Worm (Caenorhabditis elegans) whole organism, L2 larva: ENCODE measurements around the gene Y23B4A.1.
A peak's percentile ranks its signal among the peaks of the same experiment; 100 is the strongest.

Source experiments
- C34F6.9 ChIP-seq: fragments of 150-350 bp; optimal IDR thresholded peaks from 2 replicates; lab custom pipeline; 2014; ENCODE audit warnings: missing biosample characterization, missing genetic modification characterization
- F13H6.1 ChIP-seq: sonication (generic microtip); optimal IDR thresholded peaks from 2 replicates; lab custom pipeline; 2016; ENCODE audit warnings: missing genetic modification characterization, missing compliant biosample characterization
- R02D3.7 ChIP-seq: fragments of 150-350 bp; optimal IDR thresholded peaks from 2 replicates; lab custom pipeline; 2014; ENCODE audit warnings: missing biosample characterization, missing genetic modification characterization
- Y55F3AM.14 ChIP-seq: fragments of 200-800 bp; sonication (Bioruptor generic); optimal IDR thresholded peaks from 2 replicates; lab custom pipeline; 2018; ENCODE audit warnings: mild to moderate bottlenecking, missing genetic modification characterization, missing compliant biosample characterization
- ZK546.5 ChIP-seq: sonication (generic microtip); optimal IDR thresholded peaks from 2 replicates; lab custom pipeline; 2017; ENCODE audit warnings: missing biosample characterization, missing genetic modification characterization
- alr-1 ChIP-seq: fragments of 150-350 bp; optimal IDR thresholded peaks from 2 replicates; lab custom pipeline; 2014; ENCODE audit warnings: missing biosample characterization, missing genetic modification characterization
- aly-2 ChIP-seq: fragments of 150-350 bp; optimal IDR thresholded peaks from 2 replicates; lab custom pipeline; 2014; ENCODE audit warnings: missing biosample characterization, missing genetic modification characterization
- ama-1 ChIP-seq: fragments of 150-350 bp; optimal IDR thresholded peaks from 2 replicates; lab custom pipeline; 2018; ENCODE audit warnings: inconsistent platforms
- blmp-1 ChIP-seq: sonication (generic microtip); optimal IDR thresholded peaks from 2 replicates; lab custom pipeline; 2017; ENCODE audit warnings: missing genetic modification characterization, mild to moderate bottlenecking, missing compliant biosample characterization, antibody characterized with exemption, moderate library complexity; ENCODE audit not compliant: insufficient read depth
- ceh-16 ChIP-seq: fragments of 150-350 bp; optimal IDR thresholded peaks from 2 replicates; lab custom pipeline; 2014; ENCODE audit warnings: missing biosample characterization, missing genetic modification characterization
- ceh-82 ChIP-seq: fragments of 150-350 bp; optimal IDR thresholded peaks from 2 replicates; lab custom pipeline; 2014; ENCODE audit warnings: missing biosample characterization, missing genetic modification characterization
- crh-2 ChIP-seq: sonication (generic microtip); optimal IDR thresholded peaks from 2 replicates; lab custom pipeline; 2017; ENCODE audit warnings: missing biosample characterization, missing genetic modification characterization
- dmd-4 ChIP-seq: sonication (generic microtip); optimal IDR thresholded peaks from 2 replicates; lab custom pipeline; 2017; ENCODE audit warnings: missing biosample characterization, missing genetic modification characterization
- elt-1 ChIP-seq: fragments of 150-350 bp; optimal IDR thresholded peaks from 2 replicates; lab custom pipeline; 2014; ENCODE audit warnings: missing biosample characterization, missing genetic modification characterization
- elt-3 ChIP-seq: sonication (generic microtip); optimal IDR thresholded peaks from 2 replicates; lab custom pipeline; 2017; ENCODE audit warnings: missing biosample characterization, missing genetic modification characterization
- fos-1 ChIP-seq: fragments of 150-350 bp; optimal IDR thresholded peaks from 2 replicates; lab custom pipeline; 2014; ENCODE audit warnings: missing biosample characterization, missing genetic modification characterization
- gmeb-1 ChIP-seq: fragments of 150-350 bp; optimal IDR thresholded peaks from 2 replicates; lab custom pipeline; 2014; ENCODE audit warnings: missing biosample characterization, missing genetic modification characterization
- lin-11 ChIP-seq: fragments of 150-350 bp; sonication (generic microtip); optimal IDR thresholded peaks from 2 replicates; lab custom pipeline; 2014; ENCODE audit warnings: missing biosample characterization, missing genetic modification characterization, inconsistent platforms, mixed read lengths
- lin-13 ChIP-seq: fragments of 150-350 bp; optimal IDR thresholded peaks from 2 replicates; lab custom pipeline; 2014; ENCODE audit warnings: missing biosample characterization, missing genetic modification reagents, missing genetic modification characterization
- lin-39 ChIP-seq: fragments of 150-350 bp; optimal IDR thresholded peaks from 2 replicates; lab custom pipeline; 2014; ENCODE audit warnings: missing biosample characterization, missing genetic modification reagents, missing genetic modification characterization
- lsy-2 ChIP-seq, 2 experiments: fragments of 150-350 bp in 1 of 2; sonication (generic microtip) in 1 of 2; optimal IDR thresholded peaks; 2 replicates each; lab custom pipeline; 2014 to 2017; ENCODE audit warnings: missing biosample characterization in 2 of 2, missing genetic modification characterization in 2 of 2
- mab-5 ChIP-seq: fragments of 150-350 bp; optimal IDR thresholded peaks from 2 replicates; lab custom pipeline; 2014; ENCODE audit warnings: missing biosample characterization, missing genetic modification characterization
- mbf-1 ChIP-seq: sonication (generic microtip); optimal IDR thresholded peaks from 2 replicates; lab custom pipeline; 2017; ENCODE audit warnings: missing biosample characterization, missing genetic modification characterization
- mdl-1 ChIP-seq, 2 experiments: fragments of 150-350 bp in 1 of 2; sonication (generic microtip) in 1 of 2; optimal IDR thresholded peaks; 2 replicates each; lab custom pipeline; 2017; ENCODE audit warnings: missing biosample characterization in 2 of 2, missing genetic modification characterization in 2 of 2
- nhr-10 ChIP-seq: sonication (generic microtip); optimal IDR thresholded peaks from 2 replicates; lab custom pipeline; 2017; ENCODE audit warnings: missing biosample characterization, missing genetic modification characterization
- nhr-11 ChIP-seq: fragments of 150-350 bp; optimal IDR thresholded peaks from 2 replicates; lab custom pipeline; 2014; ENCODE audit warnings: missing biosample characterization, missing genetic modification characterization
- nhr-12 ChIP-seq: fragments of 150-350 bp; optimal IDR thresholded peaks from 2 replicates; lab custom pipeline; 2014; ENCODE audit warnings: missing biosample characterization, missing genetic modification characterization
- nhr-129 ChIP-seq: fragments of 150-350 bp; optimal IDR thresholded peaks from 2 replicates; lab custom pipeline; 2014; ENCODE audit warnings: missing biosample characterization, missing genetic modification characterization
- nhr-21 ChIP-seq: fragments of 150-350 bp; optimal IDR thresholded peaks from 2 replicates; lab custom pipeline; 2014; ENCODE audit warnings: missing biosample characterization, missing genetic modification characterization
- nhr-23 ChIP-seq: fragments of 150-350 bp; optimal IDR thresholded peaks from 2 replicates; lab custom pipeline; 2014; ENCODE audit warnings: missing biosample characterization, missing genetic modification reagents, missing genetic modification characterization
- nhr-237 ChIP-seq: fragments of 150-350 bp; optimal IDR thresholded peaks from 2 replicates; lab custom pipeline; 2014; ENCODE audit warnings: missing biosample characterization, missing genetic modification characterization
- nhr-25 ChIP-seq: fragments of 150-350 bp; sonication (generic microtip); optimal IDR thresholded peaks from 3 replicates; lab custom pipeline; 2014; ENCODE audit warnings: missing biosample characterization, missing genetic modification characterization
- nhr-6 ChIP-seq: fragments of 150-350 bp; optimal IDR thresholded peaks from 2 replicates; lab custom pipeline; 2014; ENCODE audit warnings: missing biosample characterization, missing genetic modification characterization
- nhr-77 ChIP-seq: fragments of 150-350 bp; optimal IDR thresholded peaks from 2 replicates; lab custom pipeline; 2014; ENCODE audit warnings: missing biosample characterization, missing genetic modification characterization
- peb-1 ChIP-seq: fragments of 150-350 bp; optimal IDR thresholded peaks from 2 replicates; lab custom pipeline; 2014; ENCODE audit warnings: missing biosample characterization, missing genetic modification characterization
- skn-1 ChIP-seq: sonication (generic microtip); optimal IDR thresholded peaks from 2 replicates; lab custom pipeline; 2017; ENCODE audit warnings: missing biosample characterization, missing genetic modification characterization
- sma-3 ChIP-seq: sonication (generic microtip); optimal IDR thresholded peaks from 2 replicates; lab custom pipeline; 2016; ENCODE audit warnings: missing genetic modification reagents, missing genetic modification characterization, missing compliant biosample characterization
- sma-9 ChIP-seq, 2 experiments: fragments of 150-350 bp in 1 of 2; sonication (generic microtip) in 1 of 2; optimal IDR thresholded peaks; 2 replicates each; lab custom pipeline; 2014 to 2016; ENCODE audit warnings: missing genetic modification characterization in 2 of 2, mild to moderate bottlenecking in 1 of 2, missing biosample characterization in 1 of 2, missing compliant biosample characterization in 1 of 2, missing genetic modification reagents in 1 of 2, moderate library complexity in 1 of 2
- snpc-4 ChIP-seq: fragments of 150-350 bp; optimal IDR thresholded peaks from 2 replicates; lab custom pipeline; 2014; ENCODE audit warnings: missing biosample characterization, missing genetic modification characterization
- unc-39 ChIP-seq: fragments of 150-350 bp; optimal IDR thresholded peaks from 2 replicates; lab custom pipeline; 2014; ENCODE audit warnings: missing biosample characterization, missing genetic modification characterization
- unc-55 ChIP-seq: fragments of 150-350 bp; sonication (generic microtip); optimal IDR thresholded peaks from 3 replicates; lab custom pipeline; 2014; ENCODE audit warnings: missing biosample characterization, missing genetic modification reagents, missing genetic modification characterization
- unc-62 ChIP-seq: fragments of 150-350 bp; optimal IDR thresholded peaks from 2 replicates; lab custom pipeline; 2014; ENCODE audit warnings: missing biosample characterization, missing genetic modification reagents, missing genetic modification characterization
- zag-1 ChIP-seq: fragments of 150-350 bp; optimal IDR thresholded peaks from 2 replicates; lab custom pipeline; 2014; ENCODE audit warnings: missing biosample characterization, missing genetic modification characterization
- ztf-1 ChIP-seq: fragments of 200-800 bp; sonication (Bioruptor generic); conservative IDR thresholded peaks from 2 replicates; pipeline ENCODE4 v1.3.6; 2022; ENCODE audit warnings: missing genetic modification characterization, missing compliant biosample characterization
- ztf-11 ChIP-seq: sonication (generic microtip); optimal IDR thresholded peaks from 2 replicates; lab custom pipeline; 2017; ENCODE audit warnings: missing biosample characterization, missing genetic modification characterization
- ztf-4 ChIP-seq: fragments of 150-350 bp; optimal IDR thresholded peaks from 2 replicates; lab custom pipeline; 2014; ENCODE audit warnings: missing biosample characterization, missing genetic modification characterization

The Y23B4A.1 gene

ce11 chrX:5953174-5953573 is 36.0 kb upstream of the Y23B4A.1 start, which contains the start of the genes R07E4.5 and R07E4.3 (continued):
- TF ChIP-seq ama-1 (lab: Kevin White, UChicago): no peak

- TF ChIP-seq Y55F3AM.14 (GFP tag; lab: Kevin White, UChicago) (no peak), mab-5 (tag; lab: Kevin White, UChicago) (no peak), elt-3 (tag; lab: Kevin White, UChicago) (no peak), C34F6.9 (no peak), nhr-11 (tag; lab: Kevin White, UChicago) (no peak), gmeb-1 (tag; lab: Kevin White, UChicago) (no peak), nhr-23 (tag; lab: Kevin White, UChicago) (no peak), unc-62 (GFP tag; lab: Kevin White, UChicago) (no peak), aly-2 (no peak)
These were observed 31.6 kb upstream of the Y23B4A.1 start, which contains the start of gene mig-23 for ce11 chrX:5948769-5949168. Gene mig-23 (minus strand): TSS chrX:5948869.

ce11 chrX:5944488-5944887 is 27.3 kb upstream of the Y23B4A.1 start, which contains the start of gene acs-17:
Gene acs-17 (minus strand): TSS chrX:5944510.
- TF ChIP-seq nhr-25 (tag; lab: Kevin White, UChicago): peak; percentile 20
- TF ChIP-seq dmd-4 (tag; lab: Kevin White, UChicago): no peak
- peak; percentile 27 for TF ChIP-seq sma-9 (GFP tag; optimal IDR thresholded peaks at IDR 0.05; lab: Kevin White, UChicago)
- no peak for TF ChIP-seq sma-9 (tag; optimal IDR thresholded peaks at IDR 0.05; lab: Kevin White, UChicago)
- TF ChIP-seq, all 48 proteins: peak for 2

ce11 chrX:5943908-5944307 is 26.7 kb upstream of the Y23B4A.1 start:
- TF ChIP-seq unc-39: no peak
- peak; percentile 14 for TF ChIP-seq crh-2 (tag; lab: Kevin White, UChicago)
- TF ChIP-seq zag-1 (tag; lab: Kevin White, UChicago): no peak
- peak; percentile 0 for TF ChIP-seq ama-1 (lab: Kevin White, UChicago)
- no peak for TF ChIP-seq R02D3.7 (tag; lab: Kevin White, UChicago)
- TF ChIP-seq peb-1 (tag; lab: Kevin White, UChicago): no peak
- TF ChIP-seq mdl-1 (tag; optimal IDR thresholded peaks at IDR 0.05; lab: Kevin White, UChicago): no peak
- TF ChIP-seq ceh-16 (tag; lab: Kevin White, UChicago): no peak
- no peak for TF ChIP-seq lin-13 (GFP tag; lab: Kevin White, UChicago)
- TF ChIP-seq nhr-237: no peak
- no peak for TF ChIP-seq Y55F3AM.14 (GFP tag; lab: Kevin White, UChicago)
- no peak for TF ChIP-seq mab-5 (tag; lab: Kevin White, UChicago)
- TF ChIP-seq nhr-12 (tag; lab: Kevin White, UChicago): no peak
- TF ChIP-seq sma-3 (GFP tag; lab: Kevin White, UChicago): no peak
- no peak for TF ChIP-seq snpc-4 (tag; lab: Kevin White, UChicago)
- TF ChIP-seq lsy-2 (tag; optimal IDR thresholded peaks at IDR 0.05; lab: Kevin White, UChicago): no peak
- TF ChIP-seq sma-9 (GFP tag; optimal IDR thresholded peaks at IDR 0.05; lab: Kevin White, UChicago): peak; percentile 39
- no peak for TF ChIP-seq sma-9 (tag; optimal IDR thresholded peaks at IDR 0.05; lab: Kevin White, UChicago)
- no peak for TF ChIP-seq blmp-1 (tag; lab: Kevin White, UChicago)
- TF ChIP-seq nhr-77: no peak
- no peak for TF ChIP-seq nhr-23 (tag; lab: Kevin White, UChicago)
- TF ChIP-seq lin-39 (tag; lab: Kevin White, UChicago): no peak
- peak; percentile 24 for TF ChIP-seq nhr-6 (tag; lab: Kevin White, UChicago)
- no peak for TF ChIP-seq elt-1 (tag; lab: Kevin White, UChicago)
- TF ChIP-seq ztf-4 (tag; lab: Kevin White, UChicago): no peak
- TF ChIP-seq gmeb-1 (tag; lab: Kevin White, UChicago): no peak
- TF ChIP-seq C34F6.9: peak; percentile 32
- TF ChIP-seq dmd-4 (tag; lab: Kevin White, UChicago): no peak
- no peak for TF ChIP-seq nhr-11 (tag; lab: Kevin White, UChicago)
- no peak for TF ChIP-seq alr-1
- TF ChIP-seq fos-1 (tag; lab: Kevin White, UChicago): no peak
- TF ChIP-seq unc-55: no peak
- no peak for TF ChIP-seq nhr-10 (tag; lab: Kevin White, UChicago)
- peak; percentile 72 for TF ChIP-seq F13H6.1 (tag; lab: Kevin White, UChicago)
- peak; percentile 43 for TF ChIP-seq nhr-129 (tag; lab: Kevin White, UChicago)
- no peak for TF ChIP-seq ztf-1 (GFP tag; lab: Robert Waterston, UW)
- no peak for TF ChIP-seq mbf-1
- no peak for TF ChIP-seq aly-2
- no peak for TF ChIP-seq unc-62 (GFP tag; lab: Kevin White, UChicago)
- TF ChIP-seq nhr-25 (tag; lab: Kevin White, UChicago): no peak
- TF ChIP-seq skn-1 (tag; lab: Kevin White, UChicago): no peak
- peak; percentile 3 for TF ChIP-seq nhr-21
- no peak for TF ChIP-seq ceh-82 (tag; lab: Kevin White, UChicago)
- TF ChIP-seq ztf-11: no peak
- no peak for TF ChIP-seq ZK546.5 (tag; lab: Kevin White, UChicago)
- no peak for TF ChIP-seq lin-11 (tag; lab: Kevin White, UChicago)
